Worm (Caenorhabditis elegans) whole organism, mixed stage, embryonic: Measurements from ENCODE around the gene ceh-76.

ENCODE experiments used
- M03D4.4 ChIP-seq: sonication (generic microtip); optimal IDR thresholded peaks from 2 replicates; lab custom pipeline; 2017; ENCODE audit warnings: mild to moderate bottlenecking, missing genetic modification characterization, missing compliant biosample characterization
- ceh-39 ChIP-seq: fragments of 150-350 bp; optimal IDR thresholded peaks from 2 replicates; lab custom pipeline; 2014; ENCODE audit warnings: missing biosample characterization, missing genetic modification characterization
- ceh-43 ChIP-seq: fragments of 200-800 bp; sonication (Bioruptor generic); optimal IDR thresholded peaks from 2 replicates; lab custom pipeline; 2018; ENCODE audit warnings: mild to moderate bottlenecking, missing genetic modification characterization, moderate library complexity, missing compliant biosample characterization
- ces-1 ChIP-seq: fragments of 150-350 bp; optimal IDR thresholded peaks from 2 replicates; lab custom pipeline; 2014; ENCODE audit warnings: missing biosample characterization, missing genetic modification reagents, missing genetic modification characterization
- cnd-1 ChIP-seq: fragments of 200-800 bp; sonication (Bioruptor generic); optimal IDR thresholded peaks from 2 replicates; lab custom pipeline; 2018; ENCODE audit warnings: mild to moderate bottlenecking, missing genetic modification characterization, missing compliant biosample characterization
- drap-1 ChIP-seq: fragments of 200-800 bp; sonication (Bioruptor generic); optimal IDR thresholded peaks from 3 replicates; lab custom pipeline; 2018; ENCODE audit warnings: mild to moderate bottlenecking, missing genetic modification characterization, missing compliant biosample characterization
- elt-1 ChIP-seq: sonication (generic microtip); optimal IDR thresholded peaks from 2 replicates; lab custom pipeline; 2017; ENCODE audit warnings: missing genetic modification characterization, mild to moderate bottlenecking, missing compliant biosample characterization, antibody characterized with exemption, moderate library complexity, borderline replicate concordance; ENCODE audit not compliant: insufficient read depth
- flh-1 ChIP-seq: fragments of 200-800 bp; sonication (Bioruptor generic); optimal IDR thresholded peaks from 2 replicates; lab custom pipeline; 2018; ENCODE audit warnings: mild to moderate bottlenecking, missing genetic modification characterization, moderate library complexity, missing compliant biosample characterization
- ham-2 ChIP-seq: fragments of 200-800 bp; sonication (Bioruptor generic); optimal IDR thresholded peaks from 2 replicates; lab custom pipeline; 2018; ENCODE audit warnings: mild to moderate bottlenecking, missing genetic modification characterization, missing compliant biosample characterization
- hlh-1 ChIP-seq: fragments of 150-350 bp; optimal IDR thresholded peaks from 2 replicates; lab custom pipeline; 2014; ENCODE audit warnings: missing biosample characterization, missing genetic modification reagents, missing genetic modification characterization
- lin-32 ChIP-seq: fragments of 200-800 bp; sonication (Bioruptor generic); optimal IDR thresholded peaks from 2 replicates; lab custom pipeline; 2018; ENCODE audit warnings: mild to moderate bottlenecking, missing genetic modification characterization, missing compliant biosample characterization
- lsy-2 ChIP-seq: fragments of 150-350 bp; optimal IDR thresholded peaks from 2 replicates; lab custom pipeline; 2014; ENCODE audit warnings: missing biosample characterization, missing genetic modification characterization
- mab-5 ChIP-seq: fragments of 150-350 bp; optimal IDR thresholded peaks from 2 replicates; lab custom pipeline; 2014; ENCODE audit warnings: missing biosample characterization, missing genetic modification characterization
- mep-1 ChIP-seq: fragments of 150-350 bp; optimal IDR thresholded peaks from 2 replicates; lab custom pipeline; 2017; ENCODE audit warnings: missing biosample characterization, missing genetic modification reagents, missing genetic modification characterization, inconsistent platforms
- mls-2 ChIP-seq: sonication (generic microtip); optimal IDR thresholded peaks from 2 replicates; lab custom pipeline; 2016; ENCODE audit warnings: mild to moderate bottlenecking, missing genetic modification characterization, moderate library complexity, missing compliant biosample characterization
- nhr-12 ChIP-seq: fragments of 150-350 bp; optimal IDR thresholded peaks from 2 replicates; lab custom pipeline; 2014; ENCODE audit warnings: missing biosample characterization, missing genetic modification characterization
- nhr-2 ChIP-seq: fragments of 150-350 bp; optimal IDR thresholded peaks from 2 replicates; lab custom pipeline; 2014; ENCODE audit warnings: missing biosample characterization, missing genetic modification characterization
- nhr-237 ChIP-seq: fragments of 150-350 bp; optimal IDR thresholded peaks from 2 replicates; lab custom pipeline; 2014; ENCODE audit warnings: missing biosample characterization, missing genetic modification characterization
- nhr-76 ChIP-seq: sonication (generic microtip); optimal IDR thresholded peaks from 2 replicates; lab custom pipeline; 2017; ENCODE audit warnings: missing biosample characterization, missing genetic modification characterization
- pha-4 ChIP-seq: fragments of 150-350 bp; optimal IDR thresholded peaks from 2 replicates; lab custom pipeline; 2018; ENCODE audit warnings: missing biosample characterization, missing genetic modification reagents, missing genetic modification characterization
- sem-2 ChIP-seq: fragments of 200-800 bp; sonication (Bioruptor generic); optimal IDR thresholded peaks from 2 replicates; lab custom pipeline; 2018; ENCODE audit warnings: mild to moderate bottlenecking, missing genetic modification characterization, missing compliant biosample characterization
- sptf-1 ChIP-seq: sonication (generic microtip); optimal IDR thresholded peaks from 2 replicates; lab custom pipeline; 2017; ENCODE audit warnings: mild to moderate bottlenecking, missing genetic modification characterization, moderate library complexity, missing compliant biosample characterization
- tbx-8 ChIP-seq: fragments of 200-800 bp; sonication (Bioruptor generic); optimal IDR thresholded peaks from 2 replicates; lab custom pipeline; 2018; ENCODE audit warnings: mild to moderate bottlenecking, missing genetic modification characterization, moderate library complexity, missing compliant biosample characterization
- unc-120 ChIP-seq: sonication (generic microtip); optimal IDR thresholded peaks from 2 replicates; lab custom pipeline; 2017; ENCODE audit warnings: missing genetic modification characterization, missing compliant biosample characterization; ENCODE audit not compliant: poor library complexity, severe bottlenecking
- unc-39 ChIP-seq: fragments of 150-350 bp; optimal IDR thresholded peaks from 2 replicates; lab custom pipeline; 2014; ENCODE audit warnings: missing biosample characterization, missing genetic modification characterization
- unc-62 ChIP-seq: fragments of 150-350 bp; optimal IDR thresholded peaks from 2 replicates; lab custom pipeline; 2014; ENCODE audit warnings: missing biosample characterization, missing genetic modification reagents, missing genetic modification characterization
- zip-8 ChIP-seq: fragments of 150-350 bp; optimal IDR thresholded peaks from 2 replicates; lab custom pipeline; 2014; ENCODE audit warnings: missing biosample characterization, missing genetic modification characterization

The ceh-76 gene

ce11 chrV:7983381-7984052 is 11.0 kb downstream of the ceh-76 start, which contains the start of the genes natb-1 and abhd-12:
natb-1 (minus strand) TSS chrV:7983431.
abhd-12 (plus strand) TSS chrV:7983879.
- TF ChIP-seq ces-1 (GFP tag; lab: Kevin White, UChicago): peak; percentile 83
- no peak for TF ChIP-seq elt-1 (tag; lab: Kevin White, UChicago)
- peak; percentile 33 for TF ChIP-seq mep-1 (tag; lab: Kevin White, UChicago)
- no peak for TF ChIP-seq unc-62 (GFP tag; lab: Kevin White, UChicago)
- TF ChIP-seq lsy-2: peak; percentile 94

ce11 chrV:7980993-7981595 is 13.4 kb downstream of the ceh-76 start, which contains the start of gene F26D11.1:
F26D11.1 (plus strand) TSS chrV:7981545.
- TF ChIP-seq pha-4 (tag; lab: Kevin White, UChicago): no peak
- no peak for TF ChIP-seq M03D4.4 (tag; lab: Kevin White, UChicago)
- no peak for TF ChIP-seq unc-120 (tag; lab: Kevin White, UChicago)
- no peak for TF ChIP-seq hlh-1 (tag; lab: Kevin White, UChicago)

ce11 chrV:7980370-7980987 is 14.0 kb downstream of the ceh-76 start:
- TF ChIP-seq ces-1 (GFP tag; lab: Kevin White, UChicago) (peak; percentile 27), hlh-1 (tag; lab: Kevin White, UChicago) (no peak)

ce11 chrV:7978798-7979197 is 15.7 kb downstream of the ceh-76 start:
- peak; percentile 46 for TF ChIP-seq sptf-1 (tag; lab: Kevin White, UChicago)
- TF ChIP-seq nhr-12 (tag; lab: Kevin White, UChicago): no peak
- no peak for TF ChIP-seq mab-5 (tag; lab: Kevin White, UChicago)
- TF ChIP-seq unc-62 (GFP tag; lab: Kevin White, UChicago): no peak
- TF ChIP-seq sem-2 (GFP tag; lab: Kevin White, UChicago): no peak
- TF ChIP-seq unc-39 (tag; lab: Kevin White, UChicago): no peak
- no peak for TF ChIP-seq elt-1 (tag; lab: Kevin White, UChicago)
- peak; percentile 76 for TF ChIP-seq ceh-39 (tag; lab: Kevin White, UChicago)
- peak; percentile 98 for TF ChIP-seq nhr-2 (tag; lab: Kevin White, UChicago)
- peak; percentile 47 for TF ChIP-seq ham-2
- peak; percentile 45 for TF ChIP-seq cnd-1
- TF ChIP-seq lin-32: no peak
- peak; percentile 55 for TF ChIP-seq drap-1
- no peak for TF ChIP-seq ces-1 (GFP tag; lab: Kevin White, UChicago)
- peak; percentile 9 for TF ChIP-seq nhr-237 (tag; lab: Kevin White, UChicago)
- TF ChIP-seq zip-8 (tag; lab: Kevin White, UChicago): no peak
- no peak for TF ChIP-seq pha-4 (tag; lab: Kevin White, UChicago)
- peak; percentile 51 for TF ChIP-seq lsy-2
- TF ChIP-seq unc-120 (tag; lab: Kevin White, UChicago): no peak
- TF ChIP-seq ceh-43 (GFP tag; lab: Kevin White, UChicago): no peak
- no peak for TF ChIP-seq nhr-76 (tag; lab: Kevin White, UChicago)
- TF ChIP-seq flh-1 (GFP tag; lab: Kevin White, UChicago): no peak
- no peak for TF ChIP-seq hlh-1 (tag; lab: Kevin White, UChicago)
- TF ChIP-seq tbx-8 (GFP tag; lab: Kevin White, UChicago): no peak
- peak; percentile 14 for TF ChIP-seq mls-2 (tag; lab: Kevin White, UChicago)
- TF ChIP-seq, all 35 proteins: peak for 9
